Worm (Caenorhabditis elegans) whole organism, L4/young adult: ENCODE measurements around the gene kel-3.

Experiments used
- W03F9.2 ChIP-seq: fragments of 150-350 bp; optimal IDR thresholded peaks from 2 replicates; lab custom pipeline; 2014; ENCODE audit warnings: missing biosample characterization, missing genetic modification characterization
- dao-5 ChIP-seq: sonication (generic microtip); optimal IDR thresholded peaks from 2 replicates; lab custom pipeline; 2016; ENCODE audit warnings: missing genotype, missing genetic modification characterization, moderate library complexity, missing compliant biosample characterization
- him-1 ChIP-seq: sonication (generic microtip); optimal IDR thresholded peaks from 2 replicates; lab custom pipeline; 2016; ENCODE audit warnings: missing genotype, missing genetic modification reagents, missing genetic modification characterization, missing compliant biosample characterization

Gene kel-3

ce11 chrIII:13464493-13465362 is at the start of gene kel-3:
Gene kel-3 (plus strand): TSS chrIII:13464820.
- TF ChIP-seq him-1 (peak; percentile 41), dao-5 (peak; percentile 75), W03F9.2 (tag; lab: Kevin White, UChicago) (peak; percentile 40)

DNA sequence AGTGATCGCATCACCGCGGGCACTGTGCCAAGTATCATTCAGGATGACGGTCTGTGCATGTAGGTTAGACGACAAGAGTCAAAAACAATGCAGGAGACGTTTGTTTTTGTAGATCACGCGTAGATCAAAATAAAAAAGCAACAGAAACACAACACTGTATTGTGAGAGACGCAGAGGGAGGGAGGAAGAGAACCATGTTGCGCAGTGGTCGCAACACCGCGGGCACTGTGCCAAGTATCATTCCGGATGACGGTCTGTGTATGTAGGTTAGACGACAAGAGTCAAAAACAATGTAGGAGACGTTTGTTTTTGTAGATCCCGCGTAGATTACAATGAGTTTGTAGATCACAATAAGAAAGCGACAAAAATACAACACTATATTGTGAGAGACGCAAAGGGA is 45.6 kb upstream of the kel-3 start:
- TF ChIP-seq dao-5: no peak
- no peak for TF ChIP-seq W03F9.2 (tag; lab: Kevin White, UChicago)
- TF ChIP-seq him-1: no peak

DNA sequence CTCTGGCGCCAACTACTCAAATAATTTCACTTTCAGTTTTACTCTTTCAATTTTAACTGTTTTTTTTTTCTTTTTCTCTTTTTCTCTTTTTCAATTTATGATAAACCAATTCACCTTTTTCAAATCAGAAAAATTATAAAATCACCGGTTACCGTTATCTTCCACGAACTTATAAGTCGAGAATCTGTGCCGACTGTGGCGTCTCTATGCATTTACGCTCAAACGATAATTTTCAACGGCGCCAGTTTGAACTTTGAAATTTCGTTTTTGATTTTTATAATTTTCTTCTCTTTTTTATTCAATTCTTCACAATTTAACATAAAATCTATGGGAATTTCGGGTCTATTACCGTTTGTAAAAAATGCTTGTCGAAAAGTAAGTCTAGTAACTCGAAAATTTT is 41.2 kb upstream of the kel-3 start, which contains the start of gene exo-1:
exo-1 (plus strand) TSS at position 101 of the 400 bp plus-strand sequence.
- TF ChIP-seq dao-5 (no peak), W03F9.2 (tag; lab: Kevin White, UChicago) (peak; percentile 87), him-1 (no peak)

DNA sequence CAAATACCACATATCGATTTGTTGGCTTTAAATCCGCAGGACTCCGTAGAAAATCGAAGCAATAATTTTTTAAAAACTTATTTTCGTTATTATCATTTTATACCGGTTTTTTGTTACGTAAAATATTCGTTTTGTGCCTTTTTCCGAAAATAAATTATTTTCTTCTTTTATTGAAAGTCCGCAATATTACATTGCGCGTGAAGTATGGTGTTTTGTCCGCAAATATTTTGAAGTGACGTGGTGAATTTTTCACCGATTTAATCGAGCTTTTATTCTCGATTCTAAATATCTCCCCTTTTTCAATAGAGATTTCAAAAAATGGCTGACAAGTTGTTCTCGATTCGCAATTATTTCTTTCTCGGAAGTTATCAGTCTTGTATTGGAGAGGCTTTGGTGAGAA is 38.6 kb upstream of the kel-3 start, which contains the start of gene cope-1:
cope-1 (plus strand) TSS at position 229 of the 400 bp plus-strand sequence.
- TF ChIP-seq dao-5: no peak
- no peak for TF ChIP-seq W03F9.2 (tag; lab: Kevin White, UChicago)
- no peak for TF ChIP-seq him-1

ce11 chrIII:13427817-13428216 is 36.8 kb upstream of the kel-3 start:
- TF ChIP-seq him-1 (no peak), W03F9.2 (tag; lab: Kevin White, UChicago) (no peak), dao-5 (no peak)

DNA sequence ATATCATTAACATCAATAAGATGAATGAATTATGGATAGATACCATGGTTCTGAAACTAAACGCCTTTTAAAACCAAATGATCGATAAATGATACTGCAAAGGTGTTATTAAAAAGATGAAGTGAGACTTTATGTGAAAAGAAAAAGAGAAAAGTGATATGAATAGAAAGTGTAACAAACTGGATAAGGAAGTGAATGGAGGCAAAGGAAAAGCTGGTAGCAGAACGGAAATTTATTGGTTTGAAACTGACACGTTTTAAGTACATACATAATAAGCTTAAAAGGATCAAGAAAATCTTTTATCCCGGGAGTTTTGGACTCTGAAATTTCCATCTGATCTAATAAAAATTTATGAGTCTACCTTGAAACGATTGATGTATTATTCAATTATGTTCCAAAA is 35.0 kb upstream of the kel-3 start, which contains the start of gene bli-5:
bli-5 (minus strand) TSS at position 101 of the 400 bp plus-strand sequence.
- no peak for TF ChIP-seq W03F9.2 (tag; lab: Kevin White, UChicago)
- no peak for TF ChIP-seq him-1
- TF ChIP-seq dao-5: no peak

DNA sequence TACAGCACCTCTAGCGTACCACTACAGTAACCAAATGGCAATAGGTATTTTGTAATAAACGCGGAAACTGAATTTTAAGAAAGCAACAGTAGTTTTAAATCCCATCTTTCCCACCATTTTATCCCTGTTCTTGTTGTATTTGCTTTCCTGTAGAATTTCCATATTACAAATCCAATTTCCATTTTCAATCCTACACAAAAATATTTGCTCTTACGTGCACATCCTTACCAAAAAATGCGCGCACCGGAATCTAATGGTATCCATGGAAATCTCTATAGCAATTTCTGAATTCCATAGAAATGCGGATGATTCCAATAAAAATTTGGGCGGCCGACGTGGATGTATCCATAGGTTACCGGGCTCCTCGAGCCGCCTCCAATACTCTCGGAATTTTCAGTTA is 34.5 kb upstream of the kel-3 start, which contains the start of gene trf-1:
trf-1 (plus strand) TSS at position 301 of the 400 bp plus-strand sequence.
- no peak for TF ChIP-seq W03F9.2 (tag; lab: Kevin White, UChicago)
- TF ChIP-seq him-1: no peak
- no peak for TF ChIP-seq dao-5

ce11 chrIII:13434404-13434803 is 30.2 kb upstream of the kel-3 start, which contains the start of gene F45G2.7:
Gene F45G2.7 (minus strand): TSS chrIII:13434504.
- TF ChIP-seq him-1: no peak
- no peak for TF ChIP-seq W03F9.2 (tag; lab: Kevin White, UChicago)
- no peak for TF ChIP-seq dao-5

DNA sequence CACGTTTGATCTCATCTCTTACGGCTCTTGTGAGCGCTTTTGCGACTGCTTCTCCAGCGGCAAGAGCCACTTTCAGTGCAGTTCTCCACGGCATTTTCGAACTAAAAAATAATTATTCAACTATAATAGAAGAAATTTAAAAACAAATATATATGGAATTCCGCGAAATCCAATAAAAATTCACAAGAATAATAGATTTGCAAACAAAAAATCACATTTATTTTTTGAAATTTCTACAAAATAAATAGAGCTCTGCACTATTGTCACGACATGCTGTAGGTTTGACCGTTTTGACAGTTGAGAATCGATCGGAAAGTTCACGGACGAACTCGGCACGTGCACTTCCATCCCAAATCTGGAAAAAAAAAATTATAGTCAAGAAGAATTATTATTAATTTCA is 29.1 kb upstream of the kel-3 start, which contains the start of gene F45G2.8:
F45G2.8 (minus strand) TSS at position 101 of the 400 bp plus-strand sequence.
- no peak for TF ChIP-seq dao-5
- no peak for TF ChIP-seq W03F9.2 (tag; lab: Kevin White, UChicago)
- TF ChIP-seq him-1: no peak

ce11 chrIII:13436843-13437242 is 27.8 kb upstream of the kel-3 start, which contains the start of gene F45G2.9:
Gene F45G2.9 (minus strand): TSS chrIII:13436943.
- TF ChIP-seq dao-5 (no peak), W03F9.2 (tag; lab: Kevin White, UChicago) (no peak), him-1 (no peak)

DNA sequence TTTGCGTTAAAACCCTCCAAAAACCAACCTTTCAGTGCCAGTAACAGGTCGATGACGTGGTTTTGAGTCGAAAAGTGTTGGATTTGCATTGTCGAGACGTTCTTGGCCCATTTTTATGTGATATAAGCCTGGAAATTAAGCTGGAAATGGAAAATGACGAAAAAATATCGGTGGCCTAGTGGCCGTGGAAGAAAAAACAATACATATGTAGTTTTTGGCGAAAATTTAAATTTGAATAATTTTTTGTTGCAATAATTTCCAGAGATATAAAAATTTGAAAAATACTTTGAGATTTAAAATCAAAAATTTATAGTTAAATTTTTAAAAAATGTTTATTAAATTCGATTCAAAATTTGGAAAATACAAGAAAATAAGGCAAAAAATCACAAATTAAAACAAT is 25.2 kb upstream of the kel-3 start, which contains the start of gene ciao-2B:
ciao-2B (minus strand) TSS at position 130 of the 400 bp plus-strand sequence.
- no peak for TF ChIP-seq W03F9.2 (tag; lab: Kevin White, UChicago)
- TF ChIP-seq dao-5: no peak
- TF ChIP-seq him-1: no peak

DNA sequence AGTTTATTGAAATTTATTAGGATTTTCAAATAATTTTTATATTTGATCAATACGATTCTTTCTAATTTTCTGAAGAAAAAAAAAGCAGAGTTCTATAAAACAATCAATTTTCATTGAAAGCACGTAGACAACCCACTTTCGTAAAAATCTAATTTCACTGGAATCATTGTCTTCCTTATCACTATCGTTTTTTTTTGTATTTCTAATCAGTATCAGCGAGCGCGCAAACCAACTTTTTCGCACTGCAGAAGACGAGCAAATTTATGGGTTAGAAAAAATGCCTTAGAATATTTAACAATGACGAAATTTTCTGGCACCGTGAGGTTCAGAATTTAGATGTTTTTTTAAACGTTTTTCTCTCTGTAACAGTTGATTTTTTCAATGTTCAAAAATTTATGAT is 11.8 kb upstream of the kel-3 start:
- no peak for TF ChIP-seq dao-5
- no peak for TF ChIP-seq him-1
- TF ChIP-seq W03F9.2 (tag; lab: Kevin White, UChicago): no peak

ce11 chrIII:13455207-13455606 is 9.4 kb upstream of the kel-3 start, which contains the start of gene cua-1:
Gene cua-1 (minus strand): TSS chrIII:13455307.
- TF ChIP-seq him-1 (no peak), W03F9.2 (tag; lab: Kevin White, UChicago) (no peak), dao-5 (no peak)

DNA sequence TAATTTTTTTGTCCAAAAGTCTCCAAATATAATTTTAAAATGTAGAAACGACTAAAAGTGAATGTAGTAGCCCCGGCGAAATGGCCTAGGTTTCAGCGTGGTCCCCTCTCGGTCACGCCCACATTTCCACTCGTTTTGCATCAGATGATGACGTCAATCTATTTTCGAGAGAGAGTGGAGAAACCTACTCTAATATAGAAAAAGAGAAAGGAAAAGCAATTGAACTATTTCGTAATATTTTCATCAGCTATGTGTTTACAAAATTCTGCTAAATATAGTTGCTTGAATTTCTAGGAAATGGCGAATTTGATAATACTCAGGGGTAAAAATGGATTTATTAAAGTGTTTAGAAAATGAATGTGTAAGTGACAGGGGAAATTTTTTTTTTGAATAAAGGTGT is 8.8 kb upstream of the kel-3 start:
- TF ChIP-seq dao-5 (no peak), him-1 (no peak), W03F9.2 (tag; lab: Kevin White, UChicago) (no peak)

- TF ChIP-seq W03F9.2 (tag; lab: Kevin White, UChicago): no peak
- TF ChIP-seq dao-5: no peak
- no peak for TF ChIP-seq him-1
Observed at ce11 chrIII:13457305-13457704, 7.3 kb upstream of the kel-3 start.
